Worm (Caenorhabditis elegans): Measurements from ENCODE around the gene F56C4.1.
"Not testable (repeated sequence)": the region's sequence is repeated elsewhere in the genome, so short reads cannot be mapped to it uniquely, and the experiment has no call there.

The F56C4.1 gene

DNA sequence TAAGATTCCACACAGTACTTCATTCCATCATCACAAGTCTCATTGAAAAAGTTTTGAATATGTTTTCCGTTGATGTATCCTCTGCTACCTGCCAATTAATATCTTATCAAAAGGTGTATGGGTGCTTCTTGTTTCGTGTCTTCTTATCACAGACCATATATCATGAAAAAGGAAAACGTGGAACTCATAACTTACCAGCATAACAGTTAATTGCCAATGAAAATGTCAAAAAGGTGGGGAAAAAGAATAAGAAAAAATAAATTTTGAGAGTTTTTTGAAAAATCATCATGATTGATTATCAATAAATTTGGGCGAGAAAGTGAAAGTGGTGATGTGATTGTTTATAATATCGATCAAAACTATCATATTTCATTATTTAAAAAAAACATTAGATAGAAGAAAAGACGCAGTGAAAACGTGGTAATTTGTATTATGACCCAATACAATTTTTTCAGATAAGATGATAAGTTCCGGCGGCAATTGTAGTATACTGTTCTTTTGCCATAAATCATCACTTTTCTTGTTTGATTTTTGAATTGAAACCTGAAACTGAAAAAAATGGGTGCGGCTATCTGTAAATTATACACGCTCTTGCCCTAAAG lies 5.7 kb upstream of the F56C4.1 start, which contains the start of gene F56C4.4:
Gene F56C4.4 (minus strand): TSS at position 315 of the 602 bp plus-strand sequence.
- no peak for TF ChIP-seq unc-62 (GFP tag; optimal IDR thresholded peaks at IDR 0.05)

- no peak for TF ChIP-seq unc-62 (GFP tag; optimal IDR thresholded peaks at IDR 0.05)
These were observed 2.2 kb downstream of the F56C4.1 start, which contains the start of gene F56C4.2 for ce11 chrIV:10638977-10639376. TSS of gene F56C4.2 (plus strand) at chrIV:10639277.

DNA sequence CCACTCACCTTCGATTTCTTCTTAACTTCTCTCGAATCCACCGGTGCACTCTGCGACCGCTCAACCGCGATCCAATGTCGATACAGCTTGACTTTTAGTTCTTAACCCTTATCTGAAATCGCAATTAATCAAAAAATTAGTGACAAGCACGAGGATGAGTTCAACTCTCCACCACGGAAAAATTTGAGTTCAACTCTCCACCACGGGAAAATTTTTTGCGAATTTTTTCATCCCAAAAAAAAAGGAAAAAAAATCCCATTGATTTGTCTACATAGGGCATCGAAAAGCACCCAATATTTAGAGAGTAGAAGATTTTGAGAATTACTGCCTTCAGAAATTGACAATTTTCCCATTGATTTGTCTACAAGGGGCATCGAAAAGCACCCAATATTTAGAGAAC lies 17.3 kb downstream of the F56C4.1 start, which contains the start of gene glb-19:
Gene glb-19 (minus strand): TSS at position 101 of the 400 bp plus-strand sequence.
- not testable (repeated sequence) for TF ChIP-seq unc-62 (GFP tag; optimal IDR thresholded peaks at IDR 0.05)

DNA sequence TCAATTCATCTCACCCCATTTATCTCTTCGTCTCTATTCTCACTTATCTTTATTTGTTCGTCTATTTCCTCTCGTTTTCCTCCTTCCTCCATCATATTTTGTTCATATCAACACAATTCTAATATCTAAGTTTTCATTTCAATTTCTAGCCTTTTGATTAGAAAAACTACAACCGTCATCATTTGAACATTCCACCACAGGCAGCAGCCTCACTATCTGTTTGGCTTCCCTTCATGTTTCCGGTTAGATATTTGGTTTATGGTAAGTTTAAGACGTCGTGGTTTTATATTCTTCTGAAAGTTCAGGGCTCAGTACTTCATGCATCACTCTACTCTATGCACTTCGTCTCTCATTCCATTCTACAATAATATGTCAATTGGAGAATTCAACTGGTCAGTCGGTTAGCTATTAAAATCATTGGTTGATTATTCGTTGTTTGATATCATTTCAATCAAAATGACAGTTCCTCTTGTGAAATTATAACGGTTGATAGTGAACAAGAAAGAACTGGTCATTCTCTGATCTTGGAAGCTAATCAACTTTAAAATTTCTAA lies 20.1 kb downstream of the F56C4.1 start, which contains the start of gene K08C7.1:
Gene K08C7.1 (plus strand): TSS at position 43 of the 554 bp plus-strand sequence.
- TF ChIP-seq unc-62 (GFP tag; optimal IDR thresholded peaks at IDR 0.05): no peak

DNA sequence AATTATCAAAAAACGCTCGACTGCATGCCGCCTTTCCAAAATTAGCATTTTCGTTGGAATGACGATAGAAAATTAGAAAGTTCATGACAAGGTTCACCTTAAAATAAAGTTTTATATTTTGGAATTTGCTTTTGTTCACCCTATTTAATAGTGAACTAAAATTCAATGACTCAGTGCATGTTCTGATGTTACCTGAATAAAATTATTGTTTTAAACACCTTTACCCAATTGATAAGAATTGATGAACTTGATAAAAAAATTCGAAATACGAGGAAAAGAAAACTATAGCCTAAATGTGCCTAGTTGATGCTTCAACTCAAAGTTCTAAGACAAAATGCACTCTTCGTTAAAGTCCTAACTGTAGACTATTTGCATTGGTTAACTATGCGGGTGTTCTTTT lies 24.3 kb downstream of the F56C4.1 start:
- TF ChIP-seq unc-62 (GFP tag; optimal IDR thresholded peaks at IDR 0.05): no peak

- no peak for TF ChIP-seq unc-62 (GFP tag; optimal IDR thresholded peaks at IDR 0.05)
These were observed 25.0 kb downstream of the F56C4.1 start, which contains the start of gene fmo-1 for ce11 chrIV:10661760-10662159. TSS of gene fmo-1 (plus strand) at chrIV:10661857.

DNA sequence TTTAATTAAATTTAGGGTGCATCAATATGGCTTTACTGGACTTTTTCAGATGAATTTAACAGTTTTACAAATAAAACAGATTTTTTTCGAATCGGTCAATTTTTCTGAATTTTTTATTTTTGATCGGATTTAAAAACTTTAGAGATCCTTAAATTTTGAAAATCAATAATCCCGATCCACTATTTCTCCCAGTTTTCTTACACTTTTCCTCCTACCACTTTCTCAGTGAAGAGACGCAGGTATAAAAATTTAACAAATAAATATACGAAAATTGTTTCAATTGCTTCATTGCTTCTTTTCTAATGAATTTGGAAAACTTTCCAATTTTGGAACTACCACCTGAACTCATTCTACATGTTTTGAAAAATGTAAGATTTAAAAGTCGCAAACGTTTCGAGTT lies 27.4 kb downstream of the F56C4.1 start, which contains the start of gene K08C7.7:
Gene K08C7.7 (plus strand): TSS at position 301 of the 400 bp plus-strand sequence.
- no peak for TF ChIP-seq unc-62 (GFP tag; optimal IDR thresholded peaks at IDR 0.05)

DNA sequence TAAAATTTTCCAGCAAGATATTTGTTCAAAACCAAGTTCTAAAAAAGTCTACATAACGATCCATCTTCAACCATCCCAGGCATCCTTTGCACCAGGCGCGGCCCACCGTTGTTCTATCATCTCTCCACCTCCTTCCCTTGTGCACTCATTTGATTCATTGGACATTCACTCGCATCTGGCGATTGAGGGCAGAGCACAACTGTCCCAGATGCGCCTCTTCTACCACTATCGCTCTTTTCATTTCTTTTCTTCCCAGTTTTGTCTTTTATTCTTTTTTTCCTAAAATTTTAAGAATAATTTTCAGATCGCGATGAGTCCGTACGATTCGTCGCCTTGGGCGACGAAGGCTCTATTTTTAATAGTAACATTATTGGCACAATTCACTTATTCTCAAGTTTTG lies 29.8 kb downstream of the F56C4.1 start, which contains the start of gene epi-1:
Gene epi-1 (plus strand): TSS at position 301 of the 400 bp plus-strand sequence.
- TF ChIP-seq unc-62 (GFP tag; optimal IDR thresholded peaks at IDR 0.05): no peak

DNA sequence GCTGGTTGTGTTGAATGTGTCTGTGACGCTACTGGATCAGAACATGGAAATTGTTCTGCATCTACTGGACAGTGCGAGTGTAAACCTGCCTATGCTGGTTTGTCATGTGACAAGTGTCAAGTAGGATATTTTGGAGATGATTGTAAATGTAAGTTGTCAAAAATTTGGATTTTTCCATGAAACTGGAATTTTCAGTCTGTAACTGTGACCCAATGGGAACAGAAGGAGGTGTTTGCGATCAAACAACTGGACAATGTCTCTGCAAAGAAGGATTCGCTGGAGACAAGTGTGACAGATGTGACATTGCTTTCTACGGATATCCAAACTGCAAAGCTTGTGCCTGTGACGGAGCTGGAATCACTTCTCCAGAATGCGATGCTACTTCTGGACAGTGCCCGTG lies 31.8 kb downstream of the F56C4.1 start:
- TF ChIP-seq unc-62 (GFP tag; optimal IDR thresholded peaks at IDR 0.05): no peak

- TF ChIP-seq unc-62 (GFP tag; optimal IDR thresholded peaks at IDR 0.05): no peak
These were observed 43.6 kb downstream of the F56C4.1 start, which contains the start of gene K08C7.4 for ce11 chrIV:10680379-10680778. TSS of gene K08C7.4 (minus strand) at chrIV:10680479.

- TF ChIP-seq unc-62 (GFP tag; optimal IDR thresholded peaks at IDR 0.05): no peak
These were observed 45.5 kb downstream of the F56C4.1 start, which contains the start of gene fmo-2 for ce11 chrIV:10682155-10682749. TSS of gene fmo-2 (plus strand) at chrIV:10682524.

ce11 chrIV:10685758-10686157 lies 49.0 kb downstream of the F56C4.1 start, which contains the start of the genes K08C7.6 and R102.1:
TSS of gene K08C7.6 (minus strand) at chrIV:10685858.
TSS of gene R102.1 (plus strand) at chrIV:10686048.
- no peak for TF ChIP-seq unc-62 (GFP tag; optimal IDR thresholded peaks at IDR 0.05)

DNA sequence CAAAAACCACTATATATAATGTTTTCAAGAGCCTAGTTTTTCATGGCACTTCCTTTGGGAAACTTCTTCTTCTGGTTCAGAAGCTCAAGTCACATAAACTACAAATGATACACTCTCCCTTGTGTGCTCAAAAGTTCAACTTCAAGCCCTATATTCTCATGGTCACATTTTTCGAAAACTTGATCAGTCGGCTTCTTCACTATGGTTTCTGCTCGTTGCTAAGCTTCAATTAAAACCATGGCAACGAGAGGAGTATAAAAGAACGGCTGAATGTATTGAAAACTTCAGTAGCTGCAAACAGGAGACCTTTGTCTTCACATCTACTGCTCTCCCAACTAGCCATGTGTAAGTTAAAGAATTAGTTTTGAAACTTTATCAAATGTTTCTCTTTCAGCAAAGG lies 50.6 kb downstream of the F56C4.1 start, which contains the start of gene R102.2:
Gene R102.2 (plus strand): TSS at position 301 of the 400 bp plus-strand sequence.
- TF ChIP-seq unc-62 (GFP tag; optimal IDR thresholded peaks at IDR 0.05): not testable (repeated sequence)
